Fruit fly (Drosophila melanogaster) whole organism, embryonic: ENCODE data around the gene msn.
A peak's percentile ranks its signal among the peaks of the same experiment; 100 is the strongest.

Source experiments
- Ada2b ChIP-seq: fragments of 200-800 bp; sonication (Bioruptor generic); IDR thresholded peaks from 2 replicates; pipeline ENCODE4 v1.3.6; 2022; ENCODE audit warnings: missing biosample characterization, missing genetic modification characterization
- Bdp1 ChIP-seq: fragments of 200-800 bp; sonication (Bioruptor generic); optimal IDR thresholded peaks from 3 replicates; lab custom pipeline; 2016; ENCODE audit warnings: missing biosample characterization, missing genetic modification characterization
- BtbVII ChIP-seq: fragments of 200-800 bp; sonication (Bioruptor generic); optimal IDR thresholded peaks from 3 replicates; lab custom pipeline; 2017; ENCODE audit warnings: missing biosample characterization, mild to moderate bottlenecking, missing genetic modification characterization
- CG10431 ChIP-seq: fragments of 200-800 bp; sonication (Bioruptor generic); optimal IDR thresholded peaks from 3 replicates; lab custom pipeline; 2018; ENCODE audit warnings: missing biosample characterization, mild to moderate bottlenecking, missing genetic modification characterization
- CG11456 ChIP-seq: fragments of 200-800 bp; sonication (Bioruptor generic); IDR thresholded peaks from 3 replicates; pipeline ENCODE4 v1.3.6; 2022; ENCODE audit warnings: missing biosample characterization, missing genetic modification characterization
- CG12744 ChIP-seq: fragments of 200-800 bp; sonication (Bioruptor generic); optimal IDR thresholded peaks from 2 replicates; lab custom pipeline; 2016; ENCODE audit warnings: missing biosample characterization, missing genetic modification characterization
- CG13287 ChIP-seq: fragments of 200-800 bp; sonication (Bioruptor generic); IDR thresholded peaks from 2 replicates; pipeline ENCODE4 v1.3.6; 2022; ENCODE audit warnings: missing biosample characterization, missing genetic modification characterization; ENCODE audit not compliant: partially characterized antibody
- CG30403 ChIP-seq: fragments of 200-800 bp; sonication (Bioruptor generic); optimal IDR thresholded peaks from 3 replicates; lab custom pipeline; 2016; ENCODE audit warnings: missing biosample characterization, missing genetic modification characterization
- CG3065 ChIP-seq: fragments of 200-800 bp; sonication (Bioruptor generic); optimal IDR thresholded peaks from 2 replicates; lab custom pipeline; 2016; ENCODE audit warnings: missing biosample characterization, missing genetic modification characterization
- CG32532 ChIP-seq: fragments of 200-800 bp; sonication (Bioruptor generic); IDR thresholded peaks from 2 replicates; pipeline ENCODE4 v1.3.6; 2022; ENCODE audit warnings: missing biosample characterization, missing genetic modification characterization
- CG4730 ChIP-seq: fragments of 200-800 bp; sonication (Bioruptor generic); IDR thresholded peaks from 2 replicates; pipeline ENCODE4 v1.3.6; 2022; ENCODE audit warnings: missing biosample characterization, missing genetic modification characterization
- CG7372 ChIP-seq: fragments of 200-800 bp; sonication (Bioruptor generic); IDR thresholded peaks from 2 replicates; pipeline ENCODE4 v1.3.6; 2022; ENCODE audit warnings: missing biosample characterization, missing genetic modification characterization
- CG9797 ChIP-seq: fragments of 200-800 bp; sonication (Bioruptor generic); optimal IDR thresholded peaks from 3 replicates; lab custom pipeline; 2018; ENCODE audit warnings: missing biosample characterization, mild to moderate bottlenecking, missing genetic modification characterization
- Camta ChIP-seq: fragments of 200-800 bp; sonication (Bioruptor generic); optimal IDR thresholded peaks from 2 replicates; lab custom pipeline; 2016; ENCODE audit warnings: missing biosample characterization, missing genetic modification characterization
- Chrac-16 ChIP-seq: fragments of 200-800 bp; sonication (Bioruptor generic); optimal IDR thresholded peaks from 3 replicates; lab custom pipeline; 2016; ENCODE audit warnings: missing biosample characterization, missing genetic modification characterization
- D19B ChIP-seq: fragments of 200-800 bp; sonication (Bioruptor generic); optimal IDR thresholded peaks from 2 replicates; lab custom pipeline; 2017; ENCODE audit warnings: missing biosample characterization, mild to moderate bottlenecking, missing genetic modification characterization
- Doc2 ChIP-seq: fragments of 200-800 bp; sonication (Bioruptor generic); IDR thresholded peaks from 2 replicates; pipeline ENCODE4 v1.3.6; 2022; ENCODE audit warnings: missing biosample characterization, missing genetic modification characterization
- Dp ChIP-seq: fragments of 200-800 bp; sonication (Bioruptor generic); optimal IDR thresholded peaks from 2 replicates; lab custom pipeline; 2018; ENCODE audit warnings: missing biosample characterization, mild to moderate bottlenecking, missing genetic modification characterization, moderate library complexity
- Elba2 ChIP-seq: fragments of 200-800 bp; sonication (Bioruptor generic); optimal IDR thresholded peaks from 3 replicates; lab custom pipeline; 2016; ENCODE audit warnings: missing biosample characterization, missing genetic modification characterization
- HLH54F ChIP-seq: fragments of 200-800 bp; sonication (Bioruptor generic); optimal IDR thresholded peaks from 3 replicates; lab custom pipeline; 2016; ENCODE audit warnings: missing biosample characterization, missing genetic modification characterization
- Hr3 ChIP-seq: fragments of 200-800 bp; sonication (Bioruptor generic); optimal IDR thresholded peaks from 3 replicates; lab custom pipeline; 2016; ENCODE audit warnings: missing biosample characterization, missing genetic modification characterization
- Jarid2 ChIP-seq: fragments of 200-800 bp; sonication (Bioruptor generic); optimal IDR thresholded peaks from 3 replicates; lab custom pipeline; 2017; ENCODE audit warnings: mild to moderate bottlenecking, missing biosample characterization, missing genetic modification reagents, missing genetic modification characterization
- Lhr ChIP-seq: fragments of 200-800 bp; sonication (Bioruptor generic); optimal IDR thresholded peaks from 3 replicates; lab custom pipeline; 2017; ENCODE audit warnings: mild to moderate bottlenecking, missing biosample characterization, missing genetic modification reagents, missing genetic modification characterization
- Lim3 ChIP-seq: fragments of 200-800 bp; sonication (Bioruptor generic); IDR thresholded peaks from 2 replicates; pipeline ENCODE4 v1.3.6; 2022; ENCODE audit warnings: missing biosample characterization, missing genetic modification characterization
- Max ChIP-seq: fragments of 200-800 bp; sonication (Bioruptor generic); optimal IDR thresholded peaks from 2 replicates; lab custom pipeline; 2016; ENCODE audit warnings: missing biosample characterization, mild to moderate bottlenecking, missing genetic modification characterization
- NC2β ChIP-seq: fragments of 200-800 bp; sonication (Bioruptor generic); optimal IDR thresholded peaks from 2 replicates; lab custom pipeline; 2016; ENCODE audit warnings: missing biosample characterization, missing genetic modification characterization
- NK7.1 ChIP-seq: fragments of 200-800 bp; sonication (Bioruptor generic); optimal IDR thresholded peaks from 3 replicates; lab custom pipeline; 2016; ENCODE audit warnings: missing biosample characterization, missing genetic modification characterization
- PHDP ChIP-seq: fragments of 200-800 bp; sonication (Bioruptor generic); optimal IDR thresholded peaks from 3 replicates; lab custom pipeline; 2018; ENCODE audit warnings: missing biosample characterization, mild to moderate bottlenecking, missing genetic modification characterization, moderate library complexity
- Rx ChIP-seq: fragments of 200-800 bp; sonication (Bioruptor generic); IDR thresholded peaks from 2 replicates; pipeline ENCODE4 v1.3.6; 2022; ENCODE audit warnings: missing biosample characterization, missing genetic modification characterization
- Stat92E ChIP-seq, 3 experiments: fragments of >200 bp in 2 of 3; fragments of 200-800 bp in 1 of 3; sonication (Bioruptor generic) in 1 of 3; optimal IDR thresholded peaks; 2 replicates each; lab custom pipeline; 2017 to 2019; ENCODE audit warnings: missing biosample characterization in 3 of 3, missing genetic modification characterization in 3 of 3, mild to moderate bottlenecking in 1 of 3, moderate library complexity in 1 of 3
- aop ChIP-seq: fragments of 200-800 bp; sonication (Bioruptor generic); IDR thresholded peaks from 2 replicates; pipeline ENCODE4 v1.3.6; 2022; ENCODE audit warnings: missing biosample characterization, missing genetic modification characterization
- bowl ChIP-seq: fragments of 200-800 bp; sonication (Bioruptor generic); IDR thresholded peaks from 2 replicates; pipeline ENCODE4 v1.3.6; 2022; ENCODE audit warnings: missing biosample characterization, missing genetic modification characterization
- br ChIP-seq: fragments of >200 bp; optimal IDR thresholded peaks from 2 replicates; lab custom pipeline; 2017
- crp ChIP-seq, 2 experiments: fragments of 200-800 bp; sonication (Bioruptor generic); optimal IDR thresholded peaks; 2 replicates in 1 of 2; 3 replicates in 1 of 2; lab custom pipeline; 2017; ENCODE audit warnings: missing biosample characterization in 2 of 2, missing genetic modification characterization in 2 of 2, mild to moderate bottlenecking in 1 of 2, moderate library complexity in 1 of 2
- en ChIP-seq: fragments of 200-800 bp; sonication (Bioruptor generic); optimal IDR thresholded peaks from 2 replicates; lab custom pipeline; 2016; ENCODE audit warnings: missing biosample characterization, missing genetic modification characterization
- fu2 ChIP-seq: fragments of 200-800 bp; sonication (Bioruptor generic); optimal IDR thresholded peaks from 2 replicates; lab custom pipeline; 2016; ENCODE audit warnings: missing biosample characterization, missing genetic modification characterization
- gcm ChIP-seq: fragments of 200-800 bp; sonication (Bioruptor generic); optimal IDR thresholded peaks from 2 replicates; lab custom pipeline; 2019; ENCODE audit warnings: missing biosample characterization, mild to moderate bottlenecking, missing genetic modification characterization, moderate library complexity
- grn ChIP-seq: fragments of 200-800 bp; sonication (Bioruptor generic); optimal IDR thresholded peaks from 3 replicates; lab custom pipeline; 2017; ENCODE audit warnings: missing biosample characterization, missing genetic modification characterization
- gt ChIP-seq: fragments of 200-800 bp; sonication (Bioruptor generic); IDR thresholded peaks from 2 replicates; pipeline ENCODE4 v1.3.6; 2022; ENCODE audit warnings: missing biosample characterization, missing genetic modification characterization
- h ChIP-seq: fragments of >200 bp; optimal IDR thresholded peaks from 2 replicates; lab custom pipeline; 2017
- inv ChIP-seq: fragments of 200-800 bp; sonication (Bioruptor generic); IDR thresholded peaks from 2 replicates; pipeline ENCODE4 v1.3.6; 2022; ENCODE audit warnings: missing biosample characterization, missing genetic modification characterization; ENCODE audit not compliant: partially characterized antibody
- pzg ChIP-seq: fragments of 200-800 bp; sonication (Bioruptor generic); optimal IDR thresholded peaks from 3 replicates; lab custom pipeline; 2018; ENCODE audit warnings: missing biosample characterization, mild to moderate bottlenecking, missing genetic modification characterization, moderate library complexity
- salm ChIP-seq: fragments of 200-800 bp; sonication (Bioruptor generic); optimal IDR thresholded peaks from 2 replicates; lab custom pipeline; 2018; ENCODE audit warnings: missing biosample characterization, mild to moderate bottlenecking, missing genetic modification characterization
- tap ChIP-seq: fragments of 200-800 bp; optimal IDR thresholded peaks from 3 replicates; lab custom pipeline; 2019; ENCODE audit warnings: missing biosample characterization, mild to moderate bottlenecking, missing genetic modification characterization, moderate library complexity
- tio ChIP-seq: fragments of 200-800 bp; sonication (Bioruptor generic); optimal IDR thresholded peaks from 2 replicates; lab custom pipeline; 2017; ENCODE audit warnings: missing biosample characterization, missing genetic modification characterization, inconsistent platforms
- tna ChIP-seq: fragments of 200-800 bp; sonication (Bioruptor generic); IDR thresholded peaks from 2 replicates; pipeline ENCODE4 v1.3.6; 2022; ENCODE audit warnings: missing biosample characterization, missing genetic modification characterization; ENCODE audit not compliant: partially characterized antibody
- twi ChIP-seq: fragments of 200-800 bp; optimal IDR thresholded peaks from 2 replicates; lab custom pipeline; 2019; ENCODE audit warnings: missing biosample characterization, mild to moderate bottlenecking, missing genetic modification characterization, moderate library complexity
- unpg ChIP-seq: fragments of 200-800 bp; sonication (Bioruptor generic); optimal IDR thresholded peaks from 3 replicates; lab custom pipeline; 2018; ENCODE audit warnings: missing biosample characterization, mild to moderate bottlenecking, missing genetic modification characterization, moderate library complexity
- wor ChIP-seq: fragments of 200-800 bp; sonication (Bioruptor generic); IDR thresholded peaks from 2 replicates; pipeline ENCODE4 v1.3.6; 2022; ENCODE audit warnings: missing biosample characterization, missing genetic modification characterization
- zfh2 ChIP-seq: fragments of 200-800 bp; sonication (Bioruptor generic); optimal IDR thresholded peaks from 2 replicates; lab custom pipeline; 2016; ENCODE audit warnings: missing biosample characterization, missing genetic modification characterization

The msn gene

dm6 chr3L:2586804-2587561 is 643 bp upstream of the msn start, which contains the start of gene RpL8 (continued):
- TF ChIP-seq CG4730 (GFP tag; lab: Robert Waterston, UW) (peak; percentile 58), Max (peak; percentile 64), Chrac-16 (GFP tag; lab: Kevin White, UChicago) (peak; percentile 66), grn (GFP tag; lab: Kevin White, UChicago) (peak; percentile 43), salm (tag; lab: Kevin White, UChicago) (peak; percentile 66), Rx (GFP tag; lab: Robert Waterston, UW) (peak; percentile 80), Jarid2 (GFP tag; lab: Kevin White, UChicago) (peak; percentile 65), wor (GFP tag; lab: Robert Waterston, UW) (no peak), tio (peak; percentile 53), Camta (peak; percentile 68), Dp (GFP tag; lab: Kevin White, UChicago) (no peak), CG3065 (GFP tag; lab: Kevin White, UChicago) (peak; percentile 64), crp (GFP tag; optimal IDR thresholded peaks at IDR 0.05; lab: Kevin White, UChicago) (peak in 1 of 2 experiments; percentile 34), CG12744 (GFP tag; lab: Kevin White, UChicago) (peak; percentile 75), en (GFP tag; lab: Kevin White, UChicago) (peak; percentile 54), D19B (GFP tag; lab: Kevin White, UChicago) (peak; percentile 58), PHDP (tag; lab: Kevin White, UChicago) (peak; percentile 81), Elba2 (GFP tag; lab: Kevin White, UChicago) (peak; percentile 84), aop (no peak), CG10431 (GFP tag; lab: Kevin White, UChicago) (peak; percentile 85), tna (GFP tag; lab: Robert Waterston, UW) (peak; percentile 48; the same call in 1 of the 2 replicates), Hr3 (GFP tag; lab: Kevin White, UChicago) (peak; percentile 68), Ada2b (GFP tag; lab: Robert Waterston, UW) (peak; percentile 63), CG11456 (GFP tag; lab: Robert Waterston, UW) (peak; percentile 94), CG13287 (peak; percentile 61), CG32532 (GFP tag; lab: Robert Waterston, UW) (peak; percentile 89), fu2 (peak; percentile 55), h (lab: Kevin White, UChicago) (no peak), BtbVII (GFP tag; lab: Kevin White, UChicago) (peak; percentile 90), Lim3 (GFP tag; lab: Robert Waterston, UW) (no peak), CG9797 (GFP tag; lab: Kevin White, UChicago) (peak; percentile 83), gt (GFP tag; lab: Robert Waterston, UW) (peak; percentile 29; the same call in 1 of the 2 replicates), bowl (GFP tag; lab: Robert Waterston, UW) (peak; percentile 63; the same call in 1 of the 2 replicates), gcm (GFP tag; lab: Kevin White, UChicago) (peak; percentile 67), Stat92E (GFP tag; optimal IDR thresholded peaks at IDR 0.05; lab: Kevin White, UChicago) (peak in 1 of 3 experiments; percentile 73), Doc2 (GFP tag; lab: Robert Waterston, UW) (no peak), twi (tag; lab: Kevin White, UChicago) (peak; percentile 30), NC2β (GFP tag; lab: Kevin White, UChicago) (peak; percentile 91), Bdp1 (peak; percentile 73), NK7.1 (GFP tag; lab: Kevin White, UChicago) (peak; percentile 85), unpg (GFP tag; lab: Kevin White, UChicago) (peak; percentile 80), CG7372 (GFP tag; lab: Robert Waterston, UW) (peak; percentile 48), pzg (GFP tag; lab: Kevin White, UChicago) (peak; percentile 75), Lhr (GFP tag; lab: Kevin White, UChicago) (peak; percentile 40), HLH54F (GFP tag; lab: Kevin White, UChicago) (peak; percentile 61), CG30403 (GFP tag; lab: Kevin White, UChicago) (peak; percentile 68), inv (peak; percentile 64), tap (peak; percentile 25), br (lab: Kevin White, UChicago) (no peak), zfh2 (GFP tag; lab: Kevin White, UChicago) (peak; percentile 72)
